Worm (Caenorhabditis elegans) whole organism, dauer: ENCODE results near the gene srw-59.
"Not testable (repeated sequence)": the region's sequence is repeated elsewhere in the genome, so short reads cannot be mapped to it uniquely, and the experiment has no call there.

Experiments used
- unc-62 ChIP-seq: sonication (generic microtip); optimal IDR thresholded peaks from 2 replicates; lab custom pipeline; 2017; ENCODE audit warnings: missing biosample characterization, missing genetic modification reagents, missing genetic modification characterization

Gene srw-59

ce11 chrV:15912677-15913076, 38.1 kb downstream of the srw-59 start:
- no peak for TF ChIP-seq unc-62 (GFP tag; lab: Kevin White, UChicago)

ce11 chrV:15911848-15912247, 39.0 kb downstream of the srw-59 start, which contains the start of gene F35E8.6:
Gene F35E8.6, plus strand, starts transcription at chrV:15912148.
- no peak for TF ChIP-seq unc-62 (GFP tag; lab: Kevin White, UChicago)

- not testable (repeated sequence) for TF ChIP-seq unc-62 (GFP tag; lab: Kevin White, UChicago)
Measured at ce11 chrV:15905530-15905929, 45.3 kb downstream of the srw-59 start, which contains the start of the genes F35E8.1 and F35E8.2. Gene F35E8.1, minus strand, starts transcription at chrV:15905630. Gene F35E8.2, plus strand, starts transcription at chrV:15905661.

- TF ChIP-seq unc-62 (GFP tag; lab: Kevin White, UChicago), result no peak
Measured at ce11 chrV:15900564-15900963, 50.2 kb downstream of the srw-59 start.
